Worm (Caenorhabditis elegans): ENCODE results near the gene sra-31.

Gene sra-31

DNA sequence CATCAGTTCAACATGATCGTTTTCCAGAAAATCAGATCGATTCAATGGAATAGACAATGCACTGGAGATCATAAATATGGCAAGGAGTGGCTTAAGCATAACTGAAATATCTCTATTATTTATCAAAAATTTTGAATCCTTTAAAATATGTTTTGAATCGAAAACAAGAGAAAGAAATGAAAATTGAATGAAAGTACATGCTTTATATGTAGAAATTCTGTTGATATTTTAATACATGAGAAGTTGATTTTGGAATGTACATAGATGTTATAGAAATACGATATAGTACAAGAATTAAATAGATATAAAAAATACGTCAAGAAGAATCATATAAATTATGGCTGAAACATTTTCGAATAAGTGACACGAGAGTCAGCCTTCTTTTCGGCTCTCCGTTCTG, 14.0 kb upstream of the sra-31 start, which contains the start of gene C56C10.9:
Gene C56C10.9 (minus strand): TSS at position 101 of the 400 bp plus-strand sequence.
- TF ChIP-seq unc-62 (GFP tag; optimal IDR thresholded peaks at IDR 0.05), result no peak

DNA sequence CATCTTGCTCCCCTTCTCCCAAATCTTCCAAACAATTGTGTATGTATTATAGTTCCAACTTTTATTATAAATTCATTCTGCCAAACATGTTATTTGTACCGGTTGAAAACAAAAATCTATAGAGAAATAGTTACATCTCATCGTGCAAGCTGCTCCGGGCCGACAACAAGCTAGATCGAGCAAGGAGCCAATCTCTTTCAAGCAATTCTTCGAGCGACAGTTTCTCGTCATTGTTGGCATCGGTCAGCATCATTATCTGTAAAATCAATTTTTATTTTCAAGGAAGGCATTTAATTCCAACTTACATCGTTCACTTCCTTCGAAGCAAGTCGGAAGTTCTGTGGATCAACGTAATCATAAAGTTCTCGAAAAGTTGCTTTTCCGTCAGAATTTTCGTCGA, 12.7 kb upstream of the sra-31 start:
- no peak for TF ChIP-seq unc-62 (GFP tag; optimal IDR thresholded peaks at IDR 0.05)

DNA sequence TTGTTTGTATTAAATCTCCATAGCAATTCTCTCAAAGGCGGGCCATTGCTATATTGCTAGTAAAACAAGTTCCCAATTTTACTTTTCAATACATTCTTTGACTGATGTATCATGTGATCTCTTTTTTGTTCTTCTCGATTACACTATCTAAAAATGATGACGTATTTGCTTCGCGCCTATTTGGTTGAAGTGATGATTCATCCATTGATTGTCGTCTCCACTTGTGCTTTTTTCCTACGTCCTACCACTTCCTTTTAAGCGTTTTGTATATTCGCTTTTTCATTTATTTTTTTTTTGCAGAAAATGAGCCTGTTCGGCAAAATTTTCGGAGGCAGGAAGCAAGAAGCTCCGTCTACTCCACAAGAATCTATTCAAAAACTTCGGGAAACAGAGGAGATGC, 11.1 kb upstream of the sra-31 start, which contains the start of gene vps-32.1:
Gene vps-32.1 (plus strand): TSS at position 301 of the 400 bp plus-strand sequence.
- no peak for TF ChIP-seq unc-62 (GFP tag; optimal IDR thresholded peaks at IDR 0.05)

DNA sequence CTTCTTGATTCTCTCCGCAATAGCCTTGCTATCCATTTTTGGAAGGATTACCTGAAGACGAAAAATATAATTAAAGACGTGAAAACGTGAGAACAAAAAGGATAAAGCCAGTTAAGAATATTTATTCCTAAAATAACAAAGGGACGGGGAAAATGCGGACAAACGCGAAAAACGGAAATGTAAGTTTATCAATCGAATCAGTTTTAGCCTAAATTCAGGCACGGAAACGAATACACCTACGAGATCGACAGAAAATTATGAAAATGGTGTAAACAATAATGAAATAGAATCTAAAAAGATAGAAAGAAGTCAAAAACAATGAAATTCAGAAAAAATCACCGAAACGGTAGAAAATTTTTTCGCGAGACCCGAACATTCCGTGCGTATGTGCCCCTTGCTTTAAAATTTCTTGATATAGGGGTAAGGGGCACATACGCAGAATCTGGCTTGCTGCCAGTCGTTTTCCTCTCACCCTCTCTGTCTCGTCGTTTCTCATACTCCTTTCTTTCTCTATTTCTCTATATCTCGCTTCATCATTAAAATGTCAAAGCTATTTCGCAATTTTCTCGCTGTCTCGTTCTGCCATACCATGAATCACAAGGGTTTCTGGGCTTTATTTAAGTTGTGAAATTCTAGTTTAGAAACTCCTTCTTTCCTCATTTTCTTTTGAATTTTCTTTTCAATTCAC, 10.5 kb upstream of the sra-31 start, which contains the start of gene icd-1:
Gene icd-1 (minus strand): TSS at position 51 of the 688 bp plus-strand sequence.
- no peak for TF ChIP-seq unc-62 (GFP tag; optimal IDR thresholded peaks at IDR 0.05)

DNA sequence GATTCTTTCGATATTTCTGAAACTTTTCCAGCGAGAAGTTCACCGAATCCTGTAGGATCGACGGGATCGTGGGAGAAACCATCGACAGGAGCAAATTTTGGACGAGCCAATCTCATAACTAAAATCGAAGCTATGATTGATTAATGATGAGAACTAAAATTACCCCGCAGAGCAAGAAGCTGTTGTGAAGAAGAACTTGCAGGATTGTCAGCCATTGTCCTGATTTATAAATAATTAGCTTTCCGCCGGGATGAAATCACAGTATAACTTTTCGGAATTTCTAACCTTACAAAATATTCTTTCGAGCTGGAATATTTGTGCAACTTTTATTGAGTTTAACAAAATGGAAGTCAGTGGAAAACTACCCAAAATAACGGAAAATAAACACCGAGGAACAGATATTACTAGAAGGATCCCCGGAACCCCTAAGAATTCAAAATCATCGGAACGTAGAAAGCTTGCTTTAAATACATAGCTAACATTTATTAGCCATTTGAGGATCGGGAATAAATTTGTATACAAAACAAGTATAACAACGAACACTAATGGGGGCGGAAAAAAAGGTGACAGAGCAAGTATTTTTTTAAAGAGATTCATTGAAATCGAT, 9.1 kb upstream of the sra-31 start, which contains the start of gene C56C10.7:
Gene C56C10.7 (minus strand): TSS at position 312 of the 607 bp plus-strand sequence.
- no peak for TF ChIP-seq unc-62 (GFP tag; optimal IDR thresholded peaks at IDR 0.05)

DNA sequence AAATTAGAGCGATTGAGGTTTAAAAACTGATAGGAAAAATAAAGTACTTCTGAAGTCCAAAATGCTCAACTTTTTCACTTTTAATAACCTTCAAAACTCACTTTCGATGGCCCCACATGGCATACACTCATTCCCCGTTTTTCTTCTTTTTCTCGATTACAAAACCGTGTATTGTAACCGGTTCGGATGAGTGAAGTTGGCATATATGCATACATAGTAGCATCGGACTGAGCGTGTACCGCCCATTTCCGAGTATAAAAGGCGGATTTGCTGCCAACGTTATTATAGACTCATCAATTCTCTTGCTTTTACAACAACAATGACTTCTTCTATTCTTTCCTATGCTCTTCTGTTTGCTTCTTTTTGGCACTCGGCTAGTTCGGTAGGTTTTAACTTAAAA, 4.5 kb upstream of the sra-31 start, which contains the start of gene C56C10.4:
Gene C56C10.4 (plus strand): TSS at position 301 of the 400 bp plus-strand sequence.
- no peak for TF ChIP-seq unc-62 (GFP tag; optimal IDR thresholded peaks at IDR 0.05)

DNA sequence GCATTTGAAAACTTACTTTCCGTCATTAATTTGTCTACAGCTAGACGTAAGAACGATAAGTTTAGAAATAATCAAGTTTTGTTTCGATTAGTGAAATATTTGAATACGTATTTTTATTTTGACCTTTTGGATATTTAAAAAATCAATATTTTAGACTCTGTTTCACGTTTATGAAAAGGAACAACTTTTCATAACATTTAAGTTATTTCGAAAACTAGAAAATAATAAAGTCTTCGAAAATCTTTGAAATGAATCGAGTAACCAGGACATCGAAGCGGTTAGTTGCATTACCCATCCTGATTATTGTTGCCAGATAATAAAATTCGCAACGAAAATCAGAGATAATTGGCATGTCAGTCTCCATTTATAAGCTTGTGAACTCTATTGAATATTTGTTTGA, 3.0 kb upstream of the sra-31 start, which contains the start of gene C56C10.6:
Gene C56C10.6 (minus strand): TSS at position 101 of the 400 bp plus-strand sequence.
- TF ChIP-seq unc-62 (GFP tag; optimal IDR thresholded peaks at IDR 0.05), result no peak

DNA sequence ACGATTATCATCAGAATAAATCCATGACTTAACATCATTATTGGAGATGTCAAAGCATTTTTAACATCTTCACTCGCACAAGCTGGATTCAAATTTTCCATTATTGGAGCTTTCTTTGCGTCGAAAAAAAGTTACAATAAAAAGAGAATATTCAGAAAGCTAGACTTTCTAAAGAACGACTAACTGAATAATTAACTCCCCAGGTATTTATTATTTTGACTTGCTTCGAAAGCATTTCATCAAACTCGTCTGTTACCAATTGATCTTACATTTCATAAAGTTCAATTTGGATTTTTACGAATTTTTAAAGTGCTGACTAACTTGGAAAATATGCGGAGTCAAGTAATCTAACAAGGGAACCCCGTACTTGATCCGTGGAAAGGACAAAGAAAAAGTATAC, 2.6 kb downstream of the sra-31 start, which contains the start of gene sra-29:
Gene sra-29 (minus strand): TSS at position 101 of the 400 bp plus-strand sequence.
- TF ChIP-seq unc-62 (GFP tag; optimal IDR thresholded peaks at IDR 0.05), result no peak

DNA sequence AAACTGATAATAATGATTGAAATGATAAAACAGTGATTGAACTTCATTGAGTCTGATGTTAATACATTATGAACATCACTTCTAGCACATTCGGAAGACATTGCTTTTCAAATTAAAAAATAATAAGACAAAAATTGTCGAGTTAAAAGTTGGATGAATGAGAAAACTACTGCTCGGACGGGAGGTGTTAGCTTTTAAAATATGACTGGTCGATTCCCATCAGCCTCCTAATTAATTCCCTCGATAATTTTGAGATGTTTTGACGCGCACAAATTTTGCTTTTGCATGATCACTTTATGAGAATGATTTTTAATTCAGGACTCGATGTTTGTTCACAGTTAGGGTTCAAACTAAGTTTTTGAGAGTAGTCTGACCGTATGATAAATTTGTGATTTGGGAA, 4.6 kb downstream of the sra-31 start, which contains the start of gene sra-28:
Gene sra-28 (minus strand): TSS at position 101 of the 400 bp plus-strand sequence.
- no peak for TF ChIP-seq unc-62 (GFP tag; optimal IDR thresholded peaks at IDR 0.05)

DNA sequence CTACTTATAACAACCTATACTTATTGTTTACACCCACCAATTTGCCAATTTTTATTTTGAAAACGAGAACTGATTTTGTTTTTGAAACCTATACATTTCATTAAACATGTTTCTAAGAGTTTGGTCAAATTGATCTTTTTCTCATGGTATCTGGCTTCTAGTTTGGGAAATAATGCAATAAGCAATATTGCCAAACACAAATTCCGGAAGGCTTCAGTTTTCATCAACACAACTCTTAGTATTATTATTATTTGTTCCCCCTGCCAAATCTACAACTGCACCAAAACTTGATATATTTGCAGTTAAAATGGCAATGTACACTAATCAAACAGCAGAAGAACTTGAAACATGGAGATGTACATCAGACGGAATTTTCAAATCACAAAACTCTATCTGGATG, 9.6 kb downstream of the sra-31 start, which contains the start of gene sra-27:
Gene sra-27 (plus strand): TSS at position 301 of the 400 bp plus-strand sequence.
- no peak for TF ChIP-seq unc-62 (GFP tag; optimal IDR thresholded peaks at IDR 0.05)

DNA sequence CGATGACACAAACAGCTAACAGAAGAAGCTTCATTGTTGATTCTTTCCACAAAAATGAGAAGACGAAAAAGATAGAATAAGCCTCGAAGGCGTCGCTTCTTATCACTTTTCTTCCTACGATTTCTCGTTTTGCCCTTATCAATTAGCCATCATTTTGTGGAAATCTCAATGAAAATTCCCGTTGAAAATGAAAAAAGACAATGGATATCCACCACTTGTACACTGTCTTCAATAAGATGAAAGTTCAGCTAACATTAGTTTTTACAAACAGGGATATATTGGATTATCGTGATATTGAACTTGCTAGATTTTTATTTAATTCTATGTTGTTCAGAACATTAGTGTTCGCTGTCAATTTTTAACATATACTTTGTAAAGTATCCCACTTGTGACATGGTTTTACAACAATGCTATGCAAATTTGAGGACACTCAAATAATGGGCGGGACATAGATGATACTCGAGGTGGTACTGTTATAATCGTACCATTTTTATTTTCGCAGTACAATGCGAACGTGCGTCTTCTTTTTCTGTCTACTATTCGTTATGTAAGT, 11.6 kb downstream of the sra-31 start, which contains the start of the genes F18C5.5 and F18C5.9:
Gene F18C5.5 (minus strand): TSS at position 101 of the 553 bp plus-strand sequence.
Gene F18C5.9 (plus strand): TSS at position 503 of the 553 bp plus-strand sequence.
- TF ChIP-seq unc-62 (GFP tag; optimal IDR thresholded peaks at IDR 0.05), result no peak

DNA sequence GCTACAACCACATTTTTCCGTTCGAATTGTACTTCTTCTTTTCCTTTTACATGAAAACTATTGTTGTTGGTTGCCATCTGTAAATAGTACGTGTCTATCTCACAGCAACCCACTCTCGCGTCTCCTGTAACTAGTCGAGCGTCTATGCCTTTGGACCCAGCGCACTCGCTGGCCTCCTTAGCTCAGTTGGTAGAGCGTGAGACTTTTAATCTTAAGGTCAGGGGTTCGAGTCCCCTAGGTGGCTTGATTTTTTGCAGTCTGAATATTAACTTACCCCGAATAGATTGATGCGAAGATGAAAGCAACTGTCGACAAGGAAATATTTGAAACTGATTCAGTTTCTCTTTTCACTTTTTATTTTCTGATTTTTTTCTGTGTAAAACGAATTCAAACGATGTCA, 13.2 kb downstream of the sra-31 start, which contains the start of gene mpz-3:
Gene mpz-3 (minus strand): TSS at position 320 of the 400 bp plus-strand sequence.
- no peak for TF ChIP-seq unc-62 (GFP tag; optimal IDR thresholded peaks at IDR 0.05)

DNA sequence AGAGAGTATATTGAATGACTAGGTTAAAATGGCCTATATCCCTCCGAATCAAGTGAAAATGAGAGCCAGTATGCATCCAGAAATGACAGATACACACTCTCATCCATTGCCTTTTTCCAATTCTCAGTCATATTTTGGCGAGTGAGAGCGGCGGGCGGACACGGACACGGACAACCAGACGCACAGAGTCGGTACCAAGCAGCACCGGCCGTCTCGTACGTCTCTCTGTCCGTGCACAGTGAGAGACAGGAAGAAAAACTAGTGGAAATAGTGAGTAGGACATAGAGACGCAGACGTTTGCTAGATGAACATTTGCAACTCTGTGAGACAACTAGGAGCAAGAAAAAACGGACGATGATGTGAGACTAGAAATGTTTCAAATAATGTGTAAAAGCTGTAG, 15.0 kb downstream of the sra-31 start:
- no peak for TF ChIP-seq unc-62 (GFP tag; optimal IDR thresholded peaks at IDR 0.05)

DNA sequence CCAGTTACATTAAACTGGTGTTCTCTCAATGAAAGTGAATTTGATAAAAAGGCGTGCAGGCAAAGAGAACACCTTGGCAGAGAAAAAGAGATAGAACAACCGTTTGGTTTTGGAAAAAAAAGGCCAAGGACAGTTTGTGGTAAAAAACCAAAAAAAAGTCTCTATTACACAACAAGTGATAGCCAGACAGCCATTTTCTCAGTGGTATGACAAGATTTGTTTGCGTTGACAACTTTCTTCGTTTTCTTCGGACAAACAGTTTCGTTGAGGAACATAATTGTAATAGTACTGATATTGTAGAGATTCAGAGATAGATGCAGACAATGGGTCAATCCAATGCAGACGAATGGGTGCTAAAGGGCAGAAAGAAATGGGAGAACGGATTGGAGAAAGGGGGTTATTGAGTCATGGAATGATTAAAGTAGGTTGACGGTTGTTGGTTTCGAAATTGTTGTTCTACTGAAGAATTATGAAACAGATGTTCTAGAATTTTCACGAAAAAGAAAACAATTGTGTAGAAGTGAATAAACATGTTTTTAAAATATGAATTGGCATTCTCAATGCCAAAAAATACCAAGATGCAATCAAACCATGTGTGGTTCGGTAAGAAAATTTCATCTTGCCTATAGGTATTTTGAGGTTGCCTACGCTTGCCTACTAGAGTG, 15.9 kb downstream of the sra-31 start:
- no peak for TF ChIP-seq unc-62 (GFP tag; optimal IDR thresholded peaks at IDR 0.05)

DNA sequence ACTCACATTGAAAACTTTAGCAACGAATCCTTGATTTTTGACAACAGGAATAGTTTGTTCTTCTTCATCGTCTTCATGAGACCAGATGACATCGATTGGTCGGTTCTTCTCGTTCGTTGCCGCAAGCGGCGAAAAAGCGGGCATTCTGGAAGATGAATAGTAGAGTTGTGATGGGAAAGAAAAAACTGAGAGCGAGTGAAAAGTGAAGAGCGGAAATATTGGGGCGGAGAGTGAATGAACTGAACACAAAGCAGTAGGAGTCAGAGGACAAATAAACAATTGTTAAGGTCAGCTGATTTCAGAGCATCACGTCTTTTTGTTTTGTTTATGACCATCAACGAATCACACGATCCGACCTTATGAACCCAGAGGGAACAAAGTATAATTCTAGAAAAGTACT, 17.0 kb downstream of the sra-31 start, which contains the start of gene F18C5.10:
Gene F18C5.10 (minus strand): TSS at position 145 of the 400 bp plus-strand sequence.
- no peak for TF ChIP-seq unc-62 (GFP tag; optimal IDR thresholded peaks at IDR 0.05)

Data from whole organism, dauer.